Worm (Caenorhabditis elegans) whole organism, late embryonic: Measurements from ENCODE around the gene hlh-14.

Source experiments
- K09A11.1 ChIP-seq: sonication (generic microtip); optimal IDR thresholded peaks from 2 replicates; lab custom pipeline; 2017; ENCODE audit warnings: antibody characterized with exemption, mild to moderate bottlenecking, missing genetic modification characterization, missing compliant biosample characterization; ENCODE audit not compliant: insufficient read depth
- ceh-22 ChIP-seq: sonication (generic microtip); optimal IDR thresholded peaks from 2 replicates; lab custom pipeline; 2017; ENCODE audit warnings: missing biosample characterization, missing genetic modification characterization
- ceh-6 ChIP-seq: fragments of 200-800 bp; sonication (Bioruptor generic); optimal IDR thresholded peaks from 2 replicates; lab custom pipeline; 2018; ENCODE audit warnings: mild to moderate bottlenecking, missing genetic modification characterization, missing compliant biosample characterization
- nhr-11 ChIP-seq: fragments of 150-350 bp; optimal IDR thresholded peaks from 2 replicates; lab custom pipeline; 2014; ENCODE audit warnings: missing biosample characterization, missing genetic modification characterization
- pax-1 ChIP-seq: fragments of 150-350 bp; optimal IDR thresholded peaks from 2 replicates; lab custom pipeline; 2014; ENCODE audit warnings: missing biosample characterization, missing genetic modification characterization
- pqm-1 ChIP-seq: sonication (generic microtip); optimal IDR thresholded peaks from 2 replicates; lab custom pipeline; 2016; ENCODE audit warnings: missing genetic modification characterization, missing compliant biosample characterization
- sox-4 ChIP-seq: sonication (generic microtip); optimal IDR thresholded peaks from 2 replicates; lab custom pipeline; 2017; ENCODE audit warnings: mild to moderate bottlenecking, missing genetic modification characterization, inconsistent platforms, missing compliant biosample characterization
- syd-9 ChIP-seq: sonication (generic microtip); optimal IDR thresholded peaks from 2 replicates; lab custom pipeline; 2016; ENCODE audit warnings: mild to moderate bottlenecking, missing genetic modification characterization, moderate library complexity, missing compliant biosample characterization

- TF ChIP-seq sox-4 (tag; lab: Kevin White, UChicago) (no peak), K09A11.1 (tag; lab: Kevin White, UChicago) (no peak), pax-1 (tag; lab: Kevin White, UChicago) (no peak), pqm-1 (tag; lab: Kevin White, UChicago) (no peak), nhr-11 (tag; lab: Kevin White, UChicago) (no peak), ceh-22 (tag; lab: Kevin White, UChicago) (no peak), syd-9 (tag; lab: Kevin White, UChicago) (no peak), ceh-6 (GFP tag; lab: Kevin White, UChicago) (no peak)
Measured at ce11 chrII:5707532-5707931, 31.2 kb downstream of the hlh-14 start, which contains the start of gene osta-2.
